Fruit fly (Drosophila melanogaster): ENCODE data around the gene Pura.

- no peak for TF ChIP-seq CG16813 (GFP tag; IDR thresholded peaks at IDR 0.05; ENCODE audit: partially characterized antibody)
- TF ChIP-seq prd (optimal IDR thresholded peaks at IDR 0.05) = no peak
- no peak for TF ChIP-seq prd (GFP tag; IDR thresholded peaks at IDR 0.05)
- TF ChIP-seq CG1603 (tag; optimal IDR thresholded peaks at IDR 0.05) = no peak
- no peak for TF ChIP-seq CG31365 (tag; optimal IDR thresholded peaks at IDR 0.05)
- TF ChIP-seq fd3F (GFP tag; optimal IDR thresholded peaks at IDR 0.05) = no peak
- no peak for TF ChIP-seq Rfx (GFP tag; IDR thresholded peaks at IDR 0.05)
- no peak for TF ChIP-seq CG2199 (GFP tag; IDR thresholded peaks at IDR 0.05)
These were observed at the start of gene Pura for dm6 chr3L:7592791-7593190.

All from whole organism, embryonic.